Worm (Caenorhabditis elegans) whole organism, young adult: Measurements from ENCODE around the gene twk-3.

ENCODE experiments used
- B0035.1 ChIP-seq: sonication (generic microtip); optimal IDR thresholded peaks from 2 replicates; lab custom pipeline; 2016; ENCODE audit warnings: missing genetic modification characterization, mild to moderate bottlenecking, missing compliant biosample characterization, missing genotype, missing genetic modification reagents
- K11D2.4 ChIP-seq: fragments of 200-800 bp; sonication (Bioruptor generic); IDR thresholded peaks from 2 replicates; pipeline ENCODE4 v1.3.6; 2022; ENCODE audit warnings: missing genetic modification reagents, missing genetic modification characterization, missing compliant biosample characterization
- ccch-3 ChIP-seq: fragments of 200-800 bp; sonication (Bioruptor generic); optimal IDR thresholded peaks from 2 replicates; lab custom pipeline; 2018; ENCODE audit warnings: mild to moderate bottlenecking, missing genetic modification characterization, missing compliant biosample characterization
- ceh-91 ChIP-seq: fragments of 200-800 bp; sonication (Bioruptor generic); IDR thresholded peaks from 2 replicates; pipeline ENCODE4 v1.3.6; 2022; ENCODE audit warnings: missing genetic modification reagents, missing genetic modification characterization, missing compliant biosample characterization
- gei-17 ChIP-seq: fragments of 200-800 bp; sonication (Bioruptor generic); optimal IDR thresholded peaks from 2 replicates; lab custom pipeline; 2018; ENCODE audit warnings: mild to moderate bottlenecking, missing genetic modification characterization, missing compliant biosample characterization
- nhr-90 ChIP-seq: sonication (generic microtip); optimal IDR thresholded peaks from 2 replicates; lab custom pipeline; 2016; ENCODE audit warnings: missing genotype, mild to moderate bottlenecking, missing genetic modification characterization, missing compliant biosample characterization
- snpc-3.4 ChIP-seq: sonication (generic microtip); optimal IDR thresholded peaks from 2 replicates; lab custom pipeline; 2017; ENCODE audit warnings: missing genetic modification characterization, mild to moderate bottlenecking, missing compliant biosample characterization, antibody characterized with exemption, moderate library complexity, missing genotype, missing genetic modification reagents

- TF ChIP-seq ccch-3 (GFP tag; lab: Kevin White, UChicago) (no peak), nhr-90 (tag; lab: Kevin White, UChicago) (no peak), ceh-91 (GFP tag; lab: Robert Waterston, UW) (no peak), B0035.1 (tag; lab: Kevin White, UChicago) (no peak), snpc-3.4 (tag; lab: Kevin White, UChicago) (no peak), K11D2.4 (GFP tag; lab: Robert Waterston, UW) (no peak), gei-17 (no peak)
These were observed 13.9 kb upstream of the twk-3 start for ce11 chrII:8226475-8226874.
